Worm (Caenorhabditis elegans) whole organism, L3 larva: ENCODE measurements around the gene ncs-3.

ENCODE experiments used
- R02D3.7 ChIP-seq: fragments of 150-350 bp; optimal IDR thresholded peaks from 2 replicates; lab custom pipeline; 2014; ENCODE audit warnings: missing biosample characterization, missing genetic modification characterization
- ZK546.5 ChIP-seq: sonication (generic microtip); optimal IDR thresholded peaks from 2 replicates; lab custom pipeline; 2017; ENCODE audit warnings: missing biosample characterization, missing genetic modification characterization
- aly-2 ChIP-seq: fragments of 150-350 bp; optimal IDR thresholded peaks from 2 replicates; lab custom pipeline; 2014; ENCODE audit warnings: missing biosample characterization, missing genetic modification characterization
- ama-1 ChIP-seq: fragments of 150-350 bp; optimal IDR thresholded peaks from 2 replicates; lab custom pipeline; 2018
- ceh-28 ChIP-seq: fragments of 150-350 bp; optimal IDR thresholded peaks from 2 replicates; lab custom pipeline; 2014; ENCODE audit warnings: missing biosample characterization, missing genetic modification reagents, missing genetic modification characterization
- ceh-82 ChIP-seq: fragments of 150-350 bp; optimal IDR thresholded peaks from 2 replicates; lab custom pipeline; 2014; ENCODE audit warnings: missing biosample characterization, missing genetic modification characterization
- ceh-9 ChIP-seq: sonication (generic microtip); optimal IDR thresholded peaks from 2 replicates; lab custom pipeline; 2018; ENCODE audit warnings: missing biosample characterization, missing genetic modification characterization
- daf-12 ChIP-seq: fragments of 150-350 bp; optimal IDR thresholded peaks from 2 replicates; lab custom pipeline; 2014; ENCODE audit warnings: missing biosample characterization, missing genetic modification reagents, missing genetic modification characterization
- egl-5 ChIP-seq: fragments of 150-350 bp; optimal IDR thresholded peaks from 2 replicates; lab custom pipeline; 2017; ENCODE audit warnings: missing biosample characterization, missing genetic modification reagents, missing genetic modification characterization, inconsistent platforms
- elt-1 ChIP-seq: fragments of 150-350 bp; optimal IDR thresholded peaks from 2 replicates; lab custom pipeline; 2014; ENCODE audit warnings: missing biosample characterization, missing genetic modification characterization
- elt-2 ChIP-seq: sonication (generic microtip); optimal IDR thresholded peaks from 2 replicates; lab custom pipeline; 2016; ENCODE audit warnings: missing genetic modification reagents, mild to moderate bottlenecking, missing genetic modification characterization, missing compliant biosample characterization
- elt-3 ChIP-seq, 3 experiments: fragments of 150-350 bp in 1 of 3; sonication (generic microtip) in 2 of 3; optimal IDR thresholded peaks; 2 replicates in 2 of 3; 4 replicates in 1 of 3; lab custom pipeline; 2014 to 2017; ENCODE audit warnings: missing biosample characterization in 3 of 3, missing genetic modification characterization in 3 of 3
- fkh-2 ChIP-seq: fragments of 150-350 bp; optimal IDR thresholded peaks from 2 replicates; lab custom pipeline; 2014; ENCODE audit warnings: missing biosample characterization, missing genetic modification reagents, missing genetic modification characterization
- fos-1 ChIP-seq: fragments of 150-350 bp; optimal IDR thresholded peaks from 2 replicates; lab custom pipeline; 2014; ENCODE audit warnings: missing biosample characterization, missing genetic modification characterization
- hmg-11 ChIP-seq: sonication (generic microtip); optimal IDR thresholded peaks from 2 replicates; lab custom pipeline; 2016; ENCODE audit warnings: missing genetic modification characterization, missing compliant biosample characterization
- jun-1 ChIP-seq: fragments of 150-350 bp; optimal IDR thresholded peaks from 2 replicates; lab custom pipeline; 2014; ENCODE audit warnings: missing biosample characterization, missing genetic modification reagents, missing genetic modification characterization
- lin-15B ChIP-seq: fragments of 150-350 bp; optimal IDR thresholded peaks from 2 replicates; lab custom pipeline; 2014; ENCODE audit warnings: missing biosample characterization, missing genetic modification characterization
- lin-39 ChIP-seq: fragments of 150-350 bp; optimal IDR thresholded peaks from 2 replicates; lab custom pipeline; 2018; ENCODE audit warnings: missing biosample characterization, missing genetic modification reagents, missing genetic modification characterization
- mdl-1 ChIP-seq: fragments of 150-350 bp; optimal IDR thresholded peaks from 2 replicates; lab custom pipeline; 2014; ENCODE audit warnings: missing biosample characterization, missing genetic modification characterization
- nfya-1 ChIP-seq: sonication (generic microtip); optimal IDR thresholded peaks from 2 replicates; lab custom pipeline; 2017; ENCODE audit warnings: missing genetic modification characterization, mild to moderate bottlenecking, missing compliant biosample characterization, antibody characterized with exemption, moderate library complexity; ENCODE audit not compliant: insufficient read depth
- nhr-12 ChIP-seq: fragments of 150-350 bp; optimal IDR thresholded peaks from 2 replicates; lab custom pipeline; 2014; ENCODE audit warnings: missing biosample characterization, missing genetic modification characterization
- nhr-23 ChIP-seq: fragments of 150-350 bp; optimal IDR thresholded peaks from 2 replicates; lab custom pipeline; 2014; ENCODE audit warnings: missing biosample characterization, missing genetic modification reagents, missing genetic modification characterization
- nhr-25 ChIP-seq: sonication (generic microtip); optimal IDR thresholded peaks from 2 replicates; lab custom pipeline; 2017; ENCODE audit warnings: missing biosample characterization, missing genetic modification characterization
- nhr-28 ChIP-seq: fragments of 150-350 bp; optimal IDR thresholded peaks from 2 replicates; lab custom pipeline; 2014; ENCODE audit warnings: missing biosample characterization, missing genetic modification characterization
- nhr-43 ChIP-seq: sonication (generic microtip); optimal IDR thresholded peaks from 2 replicates; lab custom pipeline; 2016; ENCODE audit warnings: mild to moderate bottlenecking, missing genetic modification characterization, missing compliant biosample characterization; ENCODE audit not compliant: poor library complexity, severe bottlenecking
- nhr-76 ChIP-seq: fragments of 150-350 bp; sonication (generic microtip); optimal IDR thresholded peaks from 5 replicates; lab custom pipeline; 2014; ENCODE audit warnings: missing biosample characterization, missing genetic modification characterization
- nhr-77 ChIP-seq: fragments of 150-350 bp; optimal IDR thresholded peaks from 2 replicates; lab custom pipeline; 2014; ENCODE audit warnings: missing biosample characterization, missing genetic modification characterization
- pha-4 ChIP-seq: fragments of 150-350 bp; optimal IDR thresholded peaks from 2 replicates; lab custom pipeline; 2014; ENCODE audit warnings: missing biosample characterization, missing genetic modification reagents, missing genetic modification characterization
- pqm-1 ChIP-seq: fragments of 150-350 bp; optimal IDR thresholded peaks from 2 replicates; lab custom pipeline; 2017; ENCODE audit warnings: missing biosample characterization, missing genetic modification characterization, inconsistent platforms
- sea-2 ChIP-seq: fragments of 150-350 bp; sonication (generic microtip); optimal IDR thresholded peaks from 4 replicates; lab custom pipeline; 2014; ENCODE audit warnings: missing biosample characterization, missing genetic modification reagents, missing genetic modification characterization
- snpc-4 ChIP-seq: fragments of 150-350 bp; optimal IDR thresholded peaks from 2 replicates; lab custom pipeline; 2014; ENCODE audit warnings: missing biosample characterization, missing genetic modification characterization
- tbx-2 ChIP-seq: sonication (generic microtip); optimal IDR thresholded peaks from 2 replicates; lab custom pipeline; 2016; ENCODE audit warnings: mild to moderate bottlenecking, missing genetic modification characterization, missing compliant biosample characterization
- unc-39 ChIP-seq: sonication (generic microtip); optimal IDR thresholded peaks from 4 replicates; lab custom pipeline; 2017; ENCODE audit warnings: missing biosample characterization, missing genetic modification characterization
- ztf-11 ChIP-seq: fragments of 150-350 bp; optimal IDR thresholded peaks from 2 replicates; lab custom pipeline; 2014; ENCODE audit warnings: missing biosample characterization, missing genetic modification characterization
- ztf-4 ChIP-seq: fragments of 150-350 bp; optimal IDR thresholded peaks from 2 replicates; lab custom pipeline; 2014; ENCODE audit warnings: missing biosample characterization, missing genetic modification characterization

Gene ncs-3

ce11 chrX:1038347-1038746 lies 15.5 kb upstream of the ncs-3 start, which contains the start of gene F55A4.7:
TSS of gene F55A4.7 (minus strand) at chrX:1038447.
- TF ChIP-seq nhr-25 (tag; lab: Kevin White, UChicago) (no peak), aly-2 (no peak), elt-2 (tag; lab: Kevin White, UChicago) (no peak), fkh-2 (no peak), nhr-23 (tag; lab: Kevin White, UChicago) (no peak), sea-2 (GFP tag; lab: Kevin White, UChicago) (no peak), elt-3 (tag; optimal IDR thresholded peaks at IDR 0.05; lab: Kevin White, UChicago) (no peak), ZK546.5 (tag; lab: Kevin White, UChicago) (no peak), unc-39 (tag; lab: Kevin White, UChicago) (no peak), ceh-28 (tag; lab: Kevin White, UChicago) (no peak), mdl-1 (tag; lab: Kevin White, UChicago) (no peak), nfya-1 (tag; lab: Kevin White, UChicago) (no peak)

DNA sequence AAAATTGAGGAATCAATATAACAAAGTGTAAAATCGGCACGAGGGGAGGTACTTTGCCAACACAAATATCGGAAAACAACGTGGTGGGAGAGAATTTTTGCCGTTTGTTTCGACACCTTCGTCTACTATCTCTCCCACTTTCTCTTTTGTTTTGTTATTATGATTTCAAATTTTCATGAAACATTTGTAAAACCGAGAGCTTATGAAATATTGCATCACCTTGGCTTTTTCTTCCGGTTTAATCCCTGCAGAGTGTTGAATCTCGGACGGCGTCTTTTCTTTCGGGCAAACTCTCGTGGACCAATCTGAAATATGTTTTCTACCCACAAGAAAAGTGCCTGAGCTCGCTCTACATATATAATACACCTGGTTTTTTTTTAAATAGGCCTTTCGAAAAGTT lies 9.6 kb upstream of the ncs-3 start:
- TF ChIP-seq snpc-4 (no peak), egl-5 (tag; lab: Kevin White, UChicago) (no peak), ztf-4 (tag; lab: Kevin White, UChicago) (no peak), sea-2 (GFP tag; lab: Kevin White, UChicago) (no peak), fos-1 (tag; lab: Kevin White, UChicago) (no peak), lin-39 (no peak), fkh-2 (no peak), nhr-77 (tag; lab: Kevin White, UChicago) (no peak), jun-1 (tag; lab: Kevin White, UChicago) (no peak), ztf-11 (tag; lab: Kevin White, UChicago) (no peak), mdl-1 (tag; lab: Kevin White, UChicago) (no peak), R02D3.7 (tag; lab: Kevin White, UChicago) (no peak), ceh-28 (tag; lab: Kevin White, UChicago) (no peak)

ce11 chrX:1046156-1046831 lies 7.6 kb upstream of the ncs-3 start, which contains the start of gene vpat-1:
TSS of gene vpat-1 (minus strand) at chrX:1046206.
- no peak for TF ChIP-seq ceh-82
- TF ChIP-seq daf-12 (tag; lab: Kevin White, UChicago): no peak
- TF ChIP-seq ceh-28 (tag; lab: Kevin White, UChicago): peak; percentile 54
- TF ChIP-seq nhr-12 (tag; lab: Kevin White, UChicago): no peak
- no peak for TF ChIP-seq nhr-43 (tag; lab: Kevin White, UChicago)
- no peak for TF ChIP-seq hmg-11 (tag; lab: Kevin White, UChicago)
- peak; percentile 89 for TF ChIP-seq elt-2 (tag; lab: Kevin White, UChicago)
- TF ChIP-seq ZK546.5 (tag; lab: Kevin White, UChicago): no peak
- peak; percentile 86 for TF ChIP-seq pqm-1 (tag; lab: Kevin White, UChicago)
- no peak for TF ChIP-seq ama-1
- no peak for TF ChIP-seq tbx-2 (tag; lab: Kevin White, UChicago)
- TF ChIP-seq pha-4 (tag; lab: Kevin White, UChicago): no peak

DNA sequence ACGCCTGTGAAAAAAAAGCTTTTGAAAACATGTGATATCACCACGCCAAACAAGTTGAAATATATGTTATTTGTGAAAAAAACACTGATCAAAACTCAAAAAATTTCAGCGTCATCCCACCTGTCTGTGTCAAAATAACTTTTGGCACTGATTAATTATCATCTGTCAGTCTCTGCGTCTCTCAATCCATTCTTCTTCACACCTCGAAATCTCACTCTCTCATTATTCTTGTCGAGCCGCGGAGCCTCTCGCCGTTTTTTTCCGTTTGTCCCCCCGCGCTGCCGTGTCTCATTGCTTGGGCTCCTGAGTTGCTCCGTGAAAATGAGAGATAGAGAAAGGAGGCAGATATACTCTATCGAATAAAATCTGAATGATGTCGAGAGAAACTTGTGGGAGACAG lies 2.8 kb upstream of the ncs-3 start:
- TF ChIP-seq nhr-25 (tag; lab: Kevin White, UChicago): no peak
- no peak for TF ChIP-seq nhr-76
- TF ChIP-seq ceh-9 (tag; lab: Kevin White, UChicago): no peak
- TF ChIP-seq egl-5 (tag; lab: Kevin White, UChicago): peak; percentile 19
- peak; percentile 28 for TF ChIP-seq nfya-1 (tag; lab: Kevin White, UChicago)
- no peak for TF ChIP-seq tbx-2 (tag; lab: Kevin White, UChicago)
- no peak for TF ChIP-seq pha-4 (tag; lab: Kevin White, UChicago)
- TF ChIP-seq fos-1 (tag; lab: Kevin White, UChicago): no peak
- no peak for TF ChIP-seq elt-1 (tag; lab: Kevin White, UChicago)
- TF ChIP-seq nhr-23 (tag; lab: Kevin White, UChicago): no peak
- TF ChIP-seq unc-39 (tag; lab: Kevin White, UChicago): no peak
- TF ChIP-seq lin-39: peak; percentile 44
- TF ChIP-seq daf-12 (tag; lab: Kevin White, UChicago): no peak
- no peak for TF ChIP-seq nhr-28
- no peak for TF ChIP-seq nhr-12 (tag; lab: Kevin White, UChicago)
- no peak for TF ChIP-seq ztf-4 (tag; lab: Kevin White, UChicago)
- no peak for TF ChIP-seq ama-1
- no peak for TF ChIP-seq lin-15B (tag; lab: Kevin White, UChicago)
